Fruit fly (Drosophila melanogaster): Measurements from ENCODE around the gene jp.

Gene jp

dm6 chr2L:9520886-9521868 lies 45.4 kb downstream of the jp start, which contains the start of gene Oatp30B (continued):
- TF ChIP-seq Dip2 (GFP tag; IDR thresholded peaks at IDR 0.05) (no peak), CG7271 (tag; optimal IDR thresholded peaks at IDR 0.05) (peak; percentile 95), kah (GFP tag; optimal IDR thresholded peaks at IDR 0.05) (peak; percentile 80), az2 (GFP tag; optimal IDR thresholded peaks at IDR 0.05) (peak; percentile 97), Mrtf (GFP tag; IDR thresholded peaks at IDR 0.05) (peak; percentile 95), CG9727 (GFP tag; optimal IDR thresholded peaks at IDR 0.05) (peak; percentile 96), CG2129 (GFP tag; IDR thresholded peaks at IDR 0.05; ENCODE audit: partially characterized antibody) (peak; percentile 99), Sox100B (GFP tag; optimal IDR thresholded peaks at IDR 0.05) (peak; percentile 84), GATAe (GFP tag; conservative IDR thresholded peaks at IDR 0.05) (peak; percentile 92), CG11085 (GFP tag; IDR thresholded peaks at IDR 0.05) (peak; percentile 97), CTCF (GFP tag; optimal IDR thresholded peaks at IDR 0.05) (peak; percentile 82), salm (tag; optimal IDR thresholded peaks at IDR 0.05) (peak; percentile 90), CG8924 (tag; optimal IDR thresholded peaks at IDR 0.05) (peak; percentile 97), sisA (GFP tag; IDR thresholded peaks at IDR 0.05) (peak; percentile 96), repo (GFP tag; optimal IDR thresholded peaks at IDR 0.05) (peak; percentile 92), CG5245 (GFP tag; optimal IDR thresholded peaks at IDR 0.05) (peak; percentile 96), Doc3 (GFP tag; IDR thresholded peaks at IDR 0.05; ENCODE audit: partially characterized antibody) (peak; percentile 100), Neu2 (GFP tag; optimal IDR thresholded peaks at IDR 0.05; ENCODE audit: borderline replicate concordance) (peak; percentile 82), MESR4 (GFP tag; optimal IDR thresholded peaks at IDR 0.05) (peak; percentile 43), Ada2b (GFP tag; IDR thresholded peaks at IDR 0.05) (peak; percentile 96), Atf6 (GFP tag; IDR thresholded peaks at IDR 0.05) (peak; percentile 97), chinmo (GFP tag; IDR thresholded peaks at IDR 0.05; ENCODE audit: partially characterized antibody) (peak; percentile 93; the same call in 3 of the 4 replicates), Fer1 (GFP tag; optimal IDR thresholded peaks at IDR 0.05) (peak; percentile 96), CG15269 (tag; optimal IDR thresholded peaks at IDR 0.05) (peak; percentile 97), row (GFP tag; IDR thresholded peaks at IDR 0.05) (peak; percentile 98), Doc2 (GFP tag; IDR thresholded peaks at IDR 0.05) (peak; percentile 71), Drgx (GFP tag; IDR thresholded peaks at IDR 0.05) (peak; percentile 96), CG31365 (tag; optimal IDR thresholded peaks at IDR 0.05) (peak; percentile 81), scrt (GFP tag; optimal IDR thresholded peaks at IDR 0.05) (peak; percentile 87), nau (GFP tag; optimal IDR thresholded peaks at IDR 0.05) (peak; percentile 77), bsh (GFP tag; optimal IDR thresholded peaks at IDR 0.05) (peak; percentile 16 to 97), CG8281 (tag; optimal IDR thresholded peaks at IDR 0.05) (peak; percentile 82), gro (GFP tag; optimal IDR thresholded peaks at IDR 0.05) (peak; percentile 96), CG10209 (GFP tag; optimal IDR thresholded peaks at IDR 0.05) (peak; percentile 96), Ptx1 (GFP tag; IDR thresholded peaks at IDR 0.05) (peak; percentile 98), tin (GFP tag; optimal IDR thresholded peaks at IDR 0.05) (peak; percentile 98), pnt (GFP tag; optimal IDR thresholded peaks at IDR 0.05) (peak; percentile 95), crc (GFP tag; optimal IDR thresholded peaks at IDR 0.05) (peak; percentile 93), Bteb2 (GFP tag; optimal IDR thresholded peaks at IDR 0.05) (peak; percentile 96), CG13123 (GFP tag; optimal IDR thresholded peaks at IDR 0.05) (peak; percentile 95), sqz (GFP tag; optimal IDR thresholded peaks at IDR 0.05) (peak; percentile 79), nerfin-1 (tag; optimal IDR thresholded peaks at IDR 0.05) (peak; percentile 94), CG10267 (tag; optimal IDR thresholded peaks at IDR 0.05) (peak; percentile 94), CG18599 (GFP tag; optimal IDR thresholded peaks at IDR 0.05) (peak; percentile 97), CG17186 (GFP tag; optimal IDR thresholded peaks at IDR 0.05) (peak; percentile 72), inv (GFP tag; IDR thresholded peaks at IDR 0.05; ENCODE audit: partially characterized antibody) (peak; percentile 95), NFAT (GFP tag; IDR thresholded peaks at IDR 0.05) (peak; percentile 97), Hmr (GFP tag; optimal IDR thresholded peaks at IDR 0.05) (peak; percentile 97)

All from whole organism, embryonic.